Fruit fly (Drosophila melanogaster) whole organism, embryonic: Measurements from ENCODE around the gene CG3984.
A peak's percentile ranks its signal among the peaks of the same experiment; 100 is the strongest.

Source experiments
- Abd-B ChIP-seq: fragments of 200-800 bp; sonication (Bioruptor generic); optimal IDR thresholded peaks from 2 replicates; lab custom pipeline; 2018; ENCODE audit warnings: missing biosample characterization, mild to moderate bottlenecking, missing genetic modification characterization, moderate library complexity
- Ada2b ChIP-seq: fragments of 200-800 bp; sonication (Bioruptor generic); IDR thresholded peaks from 2 replicates; pipeline ENCODE4 v1.3.6; 2022; ENCODE audit warnings: missing biosample characterization, missing genetic modification characterization
- Adf1 ChIP-seq: fragments of 200-800 bp; sonication (Bioruptor generic); IDR thresholded peaks from 2 replicates; pipeline ENCODE4 v1.3.6; 2022; ENCODE audit warnings: missing biosample characterization, missing genetic modification characterization
- Awh ChIP-seq: fragments of 200-800 bp; sonication (Bioruptor generic); IDR thresholded peaks from 2 replicates; pipeline ENCODE4, ENCODE4 v1.3.6; 2022; ENCODE audit warnings: missing biosample characterization, missing genetic modification characterization
- CG10462 ChIP-seq: fragments of 200-800 bp; sonication (Bioruptor generic); optimal IDR thresholded peaks from 2 replicates; lab custom pipeline; 2016; ENCODE audit warnings: missing biosample characterization, missing genetic modification characterization
- CG10565 ChIP-seq: fragments of 200-800 bp; sonication (Bioruptor generic); optimal IDR thresholded peaks from 3 replicates; lab custom pipeline; 2016; ENCODE audit warnings: missing biosample characterization, mild to moderate bottlenecking, missing genetic modification characterization
- CG11093 ChIP-seq: fragments of 200-800 bp; sonication (Bioruptor generic); IDR thresholded peaks from 3 replicates; pipeline ENCODE4 v1.3.6; 2022; ENCODE audit warnings: missing biosample characterization, missing genetic modification characterization
- CG11247 ChIP-seq: fragments of 200-800 bp; sonication (Bioruptor generic); IDR thresholded peaks from 2 replicates; pipeline ENCODE4 v1.3.6; 2022; ENCODE audit warnings: missing biosample characterization, missing genetic modification characterization
- CG11504 ChIP-seq: fragments of 200-800 bp; sonication (Bioruptor generic); optimal IDR thresholded peaks from 3 replicates; lab custom pipeline; 2019; ENCODE audit warnings: missing biosample characterization, mild to moderate bottlenecking, missing genetic modification characterization, moderate library complexity
- CG14014 ChIP-seq: fragments of 200-800 bp; sonication (Bioruptor generic); IDR thresholded peaks from 2 replicates; pipeline ENCODE4 v1.3.6; 2022; ENCODE audit warnings: missing biosample characterization, missing genetic modification characterization
- CG14050 ChIP-seq: fragments of 200-800 bp; sonication (Bioruptor generic); IDR thresholded peaks from 3 replicates; pipeline ENCODE4 v1.3.6; 2022; ENCODE audit warnings: missing biosample characterization, missing genetic modification characterization
- CG16815 ChIP-seq: fragments of 200-800 bp; sonication (Bioruptor generic); optimal IDR thresholded peaks from 3 replicates; lab custom pipeline; 2017; ENCODE audit warnings: missing biosample characterization, mild to moderate bottlenecking, missing genetic modification characterization
- CG17612 ChIP-seq: fragments of 200-800 bp; sonication (Bioruptor generic); IDR thresholded peaks from 2 replicates; pipeline ENCODE4 v1.3.6; 2022; ENCODE audit warnings: missing biosample characterization, missing genetic modification characterization
- CG2120 ChIP-seq: fragments of 200-800 bp; sonication (Bioruptor generic); optimal IDR thresholded peaks from 3 replicates; lab custom pipeline; 2016; ENCODE audit warnings: missing biosample characterization, missing genetic modification characterization
- CG31441 ChIP-seq: fragments of 200-800 bp; sonication (Bioruptor generic); IDR thresholded peaks from 2 replicates; pipeline ENCODE4 v1.3.6; 2022; ENCODE audit warnings: missing biosample characterization, missing genetic modification characterization
- CG32772 ChIP-seq: fragments of 200-800 bp; sonication (Bioruptor generic); IDR thresholded peaks from 2 replicates; pipeline ENCODE4 v1.3.6; 2022; ENCODE audit warnings: missing biosample characterization, missing genetic modification characterization
- CG3281 ChIP-seq: fragments of 200-800 bp; sonication (Bioruptor generic); optimal IDR thresholded peaks from 3 replicates; lab custom pipeline; 2017; ENCODE audit warnings: missing biosample characterization, mild to moderate bottlenecking, missing genetic modification characterization
- CG3407 ChIP-seq: fragments of 200-800 bp; sonication (Bioruptor generic); optimal IDR thresholded peaks from 2 replicates; lab custom pipeline; 2018; ENCODE audit warnings: missing biosample characterization, mild to moderate bottlenecking, missing genetic modification characterization
- CG34224 ChIP-seq: fragments of 200-800 bp; sonication (Bioruptor generic); IDR thresholded peaks from 3 replicates; pipeline ENCODE4 v1.3.6; 2022; ENCODE audit warnings: missing biosample characterization, missing genetic modification characterization; ENCODE audit not compliant: partially characterized antibody
- CG8944 ChIP-seq: fragments of 200-800 bp; sonication (Bioruptor generic); optimal IDR thresholded peaks from 3 replicates; lab custom pipeline; 2016; ENCODE audit warnings: missing biosample characterization, missing genetic modification characterization
- CG9876 ChIP-seq: fragments of 200-800 bp; sonication (Bioruptor generic); optimal IDR thresholded peaks from 2 replicates; lab custom pipeline; 2016; ENCODE audit warnings: missing biosample characterization, missing genetic modification characterization
- CTCF ChIP-seq: fragments of 200-800 bp; sonication (Bioruptor generic); optimal IDR thresholded peaks from 2 replicates; lab custom pipeline; 2017; ENCODE audit warnings: missing biosample characterization, mild to moderate bottlenecking, missing genetic modification characterization, moderate library complexity
- Chrac-16 ChIP-seq: fragments of 200-800 bp; sonication (Bioruptor generic); optimal IDR thresholded peaks from 3 replicates; lab custom pipeline; 2016; ENCODE audit warnings: missing biosample characterization, missing genetic modification characterization
- Dbx ChIP-seq: fragments of 200-800 bp; sonication (Bioruptor generic); IDR thresholded peaks from 3 replicates; pipeline ENCODE4 v1.3.6; 2022; ENCODE audit warnings: missing biosample characterization, missing genetic modification characterization
- Deaf1 ChIP-seq: fragments of 200-800 bp; optimal IDR thresholded peaks from 3 replicates; lab custom pipeline; 2019; ENCODE audit warnings: missing biosample characterization, mild to moderate bottlenecking, missing genetic modification characterization, moderate library complexity
- Dp ChIP-seq: fragments of 200-800 bp; sonication (Bioruptor generic); optimal IDR thresholded peaks from 2 replicates; lab custom pipeline; 2018; ENCODE audit warnings: missing biosample characterization, mild to moderate bottlenecking, missing genetic modification characterization, moderate library complexity
- HHEX ChIP-seq: fragments of 200-800 bp; sonication (Bioruptor generic); optimal IDR thresholded peaks from 3 replicates; lab custom pipeline; 2017; ENCODE audit warnings: missing biosample characterization, mild to moderate bottlenecking, missing genetic modification characterization, missing genetic modification reagents
- Jarid2 ChIP-seq: fragments of 200-800 bp; sonication (Bioruptor generic); optimal IDR thresholded peaks from 3 replicates; lab custom pipeline; 2017; ENCODE audit warnings: mild to moderate bottlenecking, missing biosample characterization, missing genetic modification reagents, missing genetic modification characterization
- Lpt ChIP-seq: fragments of >200 bp; optimal IDR thresholded peaks from 2 replicates; lab custom pipeline; 2018; ENCODE audit warnings: missing biosample characterization, missing genetic modification characterization
- Stat92E ChIP-seq, 3 experiments: fragments of >200 bp in 2 of 3; fragments of 200-800 bp in 1 of 3; sonication (Bioruptor generic) in 1 of 3; optimal IDR thresholded peaks; 2 replicates each; lab custom pipeline; 2017 to 2019; ENCODE audit warnings: missing biosample characterization in 3 of 3, missing genetic modification characterization in 3 of 3, mild to moderate bottlenecking in 1 of 3, moderate library complexity in 1 of 3
- TFAM ChIP-seq: fragments of 200-800 bp; sonication (Bioruptor generic); optimal IDR thresholded peaks from 2 replicates; lab custom pipeline; 2017; ENCODE audit warnings: missing biosample characterization, missing genetic modification characterization, inconsistent platforms
- Taf1 ChIP-seq: fragments of 200-800 bp; sonication (Bioruptor generic); IDR thresholded peaks from 2 replicates; pipeline ENCODE4 v1.3.6; 2022; ENCODE audit warnings: missing biosample characterization, missing genetic modification characterization
- Trl ChIP-seq, 3 experiments: fragments of >200 bp in 2 of 3; fragments of 200-800 bp in 1 of 3; sonication (Bioruptor generic) in 1 of 3; optimal IDR thresholded peaks; 2 replicates in 1 of 3; 3 replicates in 2 of 3; lab custom pipeline; 2016 to 2017; ENCODE audit warnings: missing biosample characterization in 1 of 3, missing genetic modification characterization in 1 of 3
- ab ChIP-seq: fragments of 200-800 bp; sonication (Bioruptor generic); optimal IDR thresholded peaks from 2 replicates; lab custom pipeline; 2016; ENCODE audit warnings: missing biosample characterization, missing genetic modification characterization
- ap ChIP-seq: fragments of 200-800 bp; sonication (Bioruptor generic); IDR thresholded peaks from 2 replicates; pipeline ENCODE4 v1.3.6; 2022; ENCODE audit warnings: missing biosample characterization, missing genetic modification characterization
- bigmax ChIP-seq: fragments of 200-800 bp; sonication (Bioruptor generic); optimal IDR thresholded peaks from 2 replicates; lab custom pipeline; 2018; ENCODE audit warnings: missing biosample characterization, mild to moderate bottlenecking, missing genetic modification characterization
- bsh ChIP-seq, 2 experiments: fragments of 200-800 bp; sonication (Bioruptor generic); optimal IDR thresholded peaks; 2 replicates each; lab custom pipeline; 2017 to 2018; ENCODE audit warnings: mild to moderate bottlenecking in 2 of 2, missing biosample characterization in 2 of 2, missing genetic modification characterization in 2 of 2, moderate library complexity in 1 of 2
- chn ChIP-seq: fragments of 200-800 bp; sonication (Bioruptor generic); optimal IDR thresholded peaks from 2 replicates; lab custom pipeline; 2016; ENCODE audit warnings: missing biosample characterization, missing genetic modification characterization
- grn ChIP-seq: fragments of 200-800 bp; sonication (Bioruptor generic); optimal IDR thresholded peaks from 3 replicates; lab custom pipeline; 2017; ENCODE audit warnings: missing biosample characterization, missing genetic modification characterization
- hbn ChIP-seq: fragments of 200-800 bp; sonication (Bioruptor generic); IDR thresholded peaks from 2 replicates; pipeline ENCODE4 v1.3.6; 2022; ENCODE audit warnings: missing biosample characterization, missing genetic modification characterization; ENCODE audit not compliant: partially characterized antibody
- hth ChIP-seq: fragments of >200 bp; optimal IDR thresholded peaks from 2 replicates; lab custom pipeline; 2017; ENCODE audit warnings: inconsistent platforms
- nerfin-2 ChIP-seq: fragments of 200-800 bp; sonication (Bioruptor generic); IDR thresholded peaks from 2 replicates; pipeline ENCODE4 v1.3.6; 2022; ENCODE audit warnings: missing biosample characterization, missing genetic modification characterization; ENCODE audit not compliant: partially characterized antibody
- onecut ChIP-seq: fragments of 200-800 bp; sonication (Bioruptor generic); IDR thresholded peaks from 2 replicates; pipeline ENCODE4 v1.3.6; 2022; ENCODE audit warnings: missing biosample characterization, missing genetic modification characterization
- sqz ChIP-seq: fragments of 200-800 bp; sonication (Bioruptor generic); optimal IDR thresholded peaks from 3 replicates; lab custom pipeline; 2018; ENCODE audit warnings: missing biosample characterization, mild to moderate bottlenecking, missing genetic modification characterization
- sug ChIP-seq: fragments of 200-800 bp; optimal IDR thresholded peaks from 2 replicates; lab custom pipeline; 2019; ENCODE audit warnings: missing biosample characterization, mild to moderate bottlenecking, missing genetic modification characterization, moderate library complexity
- tio ChIP-seq: fragments of 200-800 bp; sonication (Bioruptor generic); optimal IDR thresholded peaks from 2 replicates; lab custom pipeline; 2017; ENCODE audit warnings: missing biosample characterization, missing genetic modification characterization, inconsistent platforms
- tll ChIP-seq, 2 experiments: fragments of 200-800 bp in 1 of 2; fragments of >200 bp in 1 of 2; sonication (Bioruptor generic) in 1 of 2; optimal IDR thresholded peaks; 2 replicates each; lab custom pipeline; 2017 to 2019; ENCODE audit warnings: missing biosample characterization in 2 of 2, missing genetic modification characterization in 2 of 2, mild to moderate bottlenecking in 1 of 2, moderate library complexity in 1 of 2
- tna ChIP-seq: fragments of 200-800 bp; sonication (Bioruptor generic); IDR thresholded peaks from 2 replicates; pipeline ENCODE4 v1.3.6; 2022; ENCODE audit warnings: missing biosample characterization, missing genetic modification characterization; ENCODE audit not compliant: partially characterized antibody
- ttk ChIP-seq: fragments of 200-800 bp; sonication (Bioruptor generic); IDR thresholded peaks from 2 replicates; pipeline ENCODE4 v2.1.2; 2022; ENCODE audit warnings: missing biosample characterization, missing genetic modification characterization
- zen2 ChIP-seq: fragments of 200-800 bp; sonication (Bioruptor generic); IDR thresholded peaks from 3 replicates; pipeline ENCODE4 v1.3.6; 2022; ENCODE audit warnings: missing biosample characterization, missing genetic modification characterization; ENCODE audit not compliant: partially characterized antibody

The CG3984 gene

DNA sequence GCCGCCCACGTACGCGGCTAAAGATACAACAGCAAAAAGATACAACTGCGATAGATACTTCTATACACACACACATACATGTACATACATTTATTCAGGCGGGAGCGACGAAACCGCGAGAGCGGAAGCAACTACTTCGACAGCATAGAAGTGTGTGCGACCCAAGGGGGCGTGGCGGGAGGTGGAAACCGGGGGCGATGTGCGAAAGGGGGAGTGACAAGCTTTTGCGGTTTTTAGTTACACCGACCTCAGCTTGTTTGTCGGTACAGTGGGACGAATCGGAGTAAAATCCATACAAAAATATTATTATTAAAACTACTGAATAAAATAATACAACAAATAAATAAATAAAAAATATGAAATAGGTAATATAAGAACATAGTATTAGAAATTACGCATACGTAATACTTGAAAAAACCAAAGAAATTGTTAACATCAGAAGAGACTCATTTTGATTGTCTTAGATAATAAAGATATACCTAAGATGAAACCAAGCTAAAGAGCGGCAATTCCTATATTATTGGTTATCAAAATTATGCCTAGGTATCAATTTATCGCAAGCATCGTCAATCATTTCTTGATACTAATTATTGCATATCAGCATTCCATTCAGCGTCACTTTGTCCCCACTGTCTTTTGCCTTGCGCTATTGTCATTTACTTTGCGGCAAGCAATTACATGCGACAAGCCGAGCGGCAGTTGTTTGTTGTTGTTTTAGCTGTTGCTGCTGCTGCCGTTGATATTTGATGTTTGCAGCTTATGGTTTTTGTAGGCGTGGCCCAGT lies 8.1 kb upstream of the CG3984 start (continued):
- TF ChIP-seq CG32772 (GFP tag; lab: Robert Waterston, UW) (no peak), CG11504 (tag; lab: Kevin White, UChicago) (peak; percentile 72), CG3407 (GFP tag; lab: Kevin White, UChicago) (no peak), CG2120 (GFP tag; lab: Kevin White, UChicago) (peak; percentile 20), hbn (GFP tag; lab: Robert Waterston, UW) (no peak), CG16815 (GFP tag; lab: Kevin White, UChicago) (no peak), tll (GFP tag; optimal IDR thresholded peaks at IDR 0.05; lab: Kevin White, UChicago) (no peak), CG34224 (GFP tag; lab: Robert Waterston, UW) (no peak), sug (no peak), Taf1 (GFP tag; lab: Robert Waterston, UW) (no peak), ttk (no peak), CG3281 (peak; percentile 58), CG17612 (GFP tag; lab: Robert Waterston, UW) (no peak), HHEX (GFP tag; lab: Kevin White, UChicago) (peak; percentile 41), CTCF (GFP tag; lab: Kevin White, UChicago) (no peak), Jarid2 (GFP tag; lab: Kevin White, UChicago) (peak; percentile 6), Trl (optimal IDR thresholded peaks at IDR 0.05; lab: Kevin White, UChicago) (no peak), Trl (GFP tag; optimal IDR thresholded peaks at IDR 0.05; lab: Kevin White, UChicago) (no peak), Lpt (no peak), CG31441 (GFP tag; lab: Robert Waterston, UW) (peak; percentile 70), Abd-B (peak; percentile 40), CG10462 (GFP tag; lab: Kevin White, UChicago) (no peak), Awh (no peak; the same call in 1 of the 2 replicates), Dbx (GFP tag; lab: Robert Waterston, UW) (no peak), Adf1 (GFP tag; lab: Robert Waterston, UW) (peak; percentile 38; the same call in 1 of the 2 replicates), ap (no peak), tio (peak; percentile 24), CG14014 (GFP tag; lab: Robert Waterston, UW) (no peak), Dp (GFP tag; lab: Kevin White, UChicago) (no peak), CG11093 (no peak), bigmax (GFP tag; lab: Kevin White, UChicago) (no peak), TFAM (GFP tag; lab: Kevin White, UChicago) (no peak), CG14050 (no peak), Stat92E (GFP tag; optimal IDR thresholded peaks at IDR 0.05; lab: Kevin White, UChicago) (no peak), CG8944 (GFP tag; lab: Kevin White, UChicago) (no peak), nerfin-2 (GFP tag; lab: Robert Waterston, UW) (no peak), Ada2b (GFP tag; lab: Robert Waterston, UW) (no peak), Chrac-16 (GFP tag; lab: Kevin White, UChicago) (no peak), CG9876 (no peak), bsh (GFP tag; optimal IDR thresholded peaks at IDR 0.05; lab: Kevin White, UChicago) (peak in 1 of 2 experiments; percentile 7), Deaf1 (tag; lab: Kevin White, UChicago) (no peak), onecut (no peak), hth (no peak), chn (no peak), ab (GFP tag; lab: Kevin White, UChicago) (no peak), grn (no peak), tna (GFP tag; lab: Robert Waterston, UW) (no peak), CG10565 (GFP tag; lab: Kevin White, UChicago) (no peak), sqz (GFP tag; lab: Kevin White, UChicago) (no peak), CG11247 (GFP tag; lab: Robert Waterston, UW) (no peak; the same call in 1 of the 2 replicates), zen2 (GFP tag; lab: Robert Waterston, UW) (no peak)
